Fruit fly (Drosophila melanogaster) whole organism, wandering third instar larva: ENCODE measurements around the gene CG7218.

Experiments
- CG32264 ChIP-seq: fragments of 200-800 bp; sonication (Bioruptor generic); optimal IDR thresholded peaks from 2 replicates; lab custom pipeline; 2016; ENCODE audit warnings: missing biosample characterization, missing genetic modification characterization
- CG9705 ChIP-seq: fragments of 200-800 bp; sonication (Bioruptor generic); optimal IDR thresholded peaks from 2 replicates; lab custom pipeline; 2018; ENCODE audit warnings: missing biosample characterization, mild to moderate bottlenecking, missing genetic modification characterization
- Dfd ChIP-seq: fragments of >200 bp; optimal IDR thresholded peaks from 2 replicates; lab custom pipeline; 2017; ENCODE audit warnings: missing biosample characterization, missing genetic modification characterization
- Dif ChIP-seq: fragments of 200-275, 200-300 bp; sonication (Bioruptor generic); optimal IDR thresholded peaks from 2 replicates; lab custom pipeline; 2018; ENCODE audit warnings: missing biosample characterization, missing genetic modification characterization; ENCODE audit not compliant: partially characterized antibody
- GATAd ChIP-seq: sonication (Bioruptor generic); optimal IDR thresholded peaks from 2 replicates; lab custom pipeline; 2016; ENCODE audit warnings: missing biosample characterization, missing genetic modification characterization
- HLH106 ChIP-seq: fragments of 200-800 bp; optimal IDR thresholded peaks from 3 replicates; lab custom pipeline; 2019; ENCODE audit warnings: missing biosample characterization, mild to moderate bottlenecking, missing genetic modification characterization, moderate library complexity
- Hnf4 ChIP-seq: fragments of 200-800 bp; sonication (Bioruptor generic); optimal IDR thresholded peaks from 2 replicates; lab custom pipeline; 2016; ENCODE audit warnings: missing biosample characterization, mild to moderate bottlenecking, missing genetic modification characterization
- Hr78 ChIP-seq: fragments of >200 bp; optimal IDR thresholded peaks from 2 replicates; lab custom pipeline; 2017; ENCODE audit warnings: missing biosample characterization, missing genetic modification characterization
- Hr83 ChIP-seq: fragments of 200-300 bp; sonication (Bioruptor generic); optimal IDR thresholded peaks from 2 replicates; lab custom pipeline; 2016; ENCODE audit warnings: missing biosample characterization, mild to moderate bottlenecking, missing genetic modification characterization, moderate library complexity; ENCODE audit not compliant: poor library complexity, severe bottlenecking
- Jra ChIP-seq: sonication (Bioruptor generic); optimal IDR thresholded peaks from 2 replicates; lab custom pipeline; 2016; ENCODE audit warnings: missing biosample characterization, missing genetic modification characterization
- Myc ChIP-seq: fragments of >200 bp; optimal IDR thresholded peaks from 2 replicates; lab custom pipeline; 2017
- N ChIP-seq: fragments of >200 bp; optimal IDR thresholded peaks from 2 replicates; lab custom pipeline; 2018; ENCODE audit warnings: missing biosample characterization, missing external identifiers, missing genetic modification characterization
- OdsH ChIP-seq: fragments of 200-800 bp; sonication (Bioruptor generic); optimal IDR thresholded peaks from 2 replicates; lab custom pipeline; 2016; ENCODE audit warnings: missing biosample characterization, mild to moderate bottlenecking, missing genetic modification characterization
- Rel ChIP-seq, 2 experiments: fragments of 200-800 bp; sonication (Bioruptor generic) in 1 of 2; optimal IDR thresholded peaks; 2 replicates in 1 of 2; 3 replicates in 1 of 2; lab custom pipeline; 2016 to 2019; ENCODE audit warnings: mild to moderate bottlenecking in 2 of 2, missing biosample characterization in 2 of 2, missing genetic modification characterization in 2 of 2, moderate library complexity in 1 of 2
- Sp1 ChIP-seq: fragments of 200-800 bp; sonication (Bioruptor generic); optimal IDR thresholded peaks from 3 replicates; lab custom pipeline; 2019; ENCODE audit warnings: missing biosample characterization, mild to moderate bottlenecking, missing genetic modification characterization, moderate library complexity
- Vsx2 ChIP-seq: fragments of 200-300, 225-300 bp; sonication (Bioruptor generic); optimal IDR thresholded peaks from 2 replicates; lab custom pipeline; 2018; ENCODE audit warnings: missing biosample characterization, missing genetic modification characterization; ENCODE audit not compliant: partially characterized antibody
- brk ChIP-seq: fragments of 200-800 bp; sonication (Bioruptor generic); optimal IDR thresholded peaks from 2 replicates; lab custom pipeline; 2016; ENCODE audit warnings: missing biosample characterization, mild to moderate bottlenecking, missing genetic modification characterization
- dl ChIP-seq, 2 experiments: fragments of 175-275, 200-275 bp in 1 of 2; fragments of 200-275 bp in 1 of 2; sonication (Bioruptor generic); optimal IDR thresholded peaks; lab custom pipeline; 2018; ENCODE audit warnings: mild to moderate bottlenecking in 2 of 2, missing biosample characterization in 2 of 2, missing genetic modification characterization in 2 of 2, moderate library complexity in 2 of 2; ENCODE audit not compliant: partially characterized antibody in 2 of 2, insufficient read depth in 1 of 2
- dmrt93B ChIP-seq: fragments of 200-800 bp; sonication (Bioruptor generic); optimal IDR thresholded peaks from 2 replicates; lab custom pipeline; 2018; ENCODE audit warnings: missing biosample characterization, mild to moderate bottlenecking, missing genetic modification characterization
- dsf ChIP-seq: sonication (Bioruptor generic); optimal IDR thresholded peaks from 2 replicates; lab custom pipeline; 2016; ENCODE audit warnings: missing biosample characterization, missing genetic modification characterization, borderline replicate concordance
- ey ChIP-seq: fragments of 200-800 bp; sonication (Bioruptor generic); optimal IDR thresholded peaks from 2 replicates; lab custom pipeline; 2016; ENCODE audit warnings: missing biosample characterization, missing genetic modification characterization
- foxo ChIP-seq, 2 experiments: fragments of 200-800 bp; sonication (Bioruptor generic); optimal IDR thresholded peaks; 2 replicates in 1 of 2; 3 replicates in 1 of 2; lab custom pipeline; 2016 to 2017; ENCODE audit warnings: missing biosample characterization in 2 of 2, missing genetic modification characterization in 2 of 2
- fru ChIP-seq: fragments of 200-800 bp; sonication (Bioruptor generic); optimal IDR thresholded peaks from 3 replicates; lab custom pipeline; 2016; ENCODE audit warnings: missing biosample characterization, mild to moderate bottlenecking, missing genetic modification characterization
- h ChIP-seq: fragments of 200-800 bp; sonication (Bioruptor generic); optimal IDR thresholded peaks from 3 replicates; lab custom pipeline; 2016; ENCODE audit warnings: missing biosample characterization, mild to moderate bottlenecking, missing genetic modification characterization
- jim ChIP-seq: fragments of 175-275, 200-325 bp; sonication (Bioruptor generic); optimal IDR thresholded peaks from 2 replicates; lab custom pipeline; 2016; ENCODE audit warnings: missing biosample characterization, mild to moderate bottlenecking, missing genetic modification characterization
- lola ChIP-seq: fragments of >200 bp; optimal IDR thresholded peaks from 2 replicates; lab custom pipeline; 2017; ENCODE audit warnings: missing biosample characterization, missing genetic modification characterization
- pan ChIP-seq: fragments of >200 bp; optimal IDR thresholded peaks from 2 replicates; lab custom pipeline; 2017
- psq ChIP-seq: fragments of 200-800 bp; sonication (Bioruptor generic); optimal IDR thresholded peaks from 3 replicates; lab custom pipeline; 2017; ENCODE audit warnings: missing biosample characterization, mild to moderate bottlenecking, missing genetic modification characterization, moderate library complexity
- rgr ChIP-seq: fragments of 200-800 bp; sonication (Bioruptor generic); optimal IDR thresholded peaks from 3 replicates; lab custom pipeline; 2016; ENCODE audit warnings: missing biosample characterization, mild to moderate bottlenecking, missing genetic modification characterization
- sage ChIP-seq: fragments of 200-800 bp; sonication (Bioruptor generic); optimal IDR thresholded peaks from 2 replicates; lab custom pipeline; 2016; ENCODE audit warnings: missing biosample characterization, mild to moderate bottlenecking, missing genetic modification characterization
- sv ChIP-seq: fragments of 200-800 bp; sonication (Bioruptor generic); optimal IDR thresholded peaks from 3 replicates; lab custom pipeline; 2016; ENCODE audit warnings: missing biosample characterization, missing genetic modification characterization
- woc ChIP-seq: sonication (Bioruptor generic); optimal IDR thresholded peaks from 2 replicates; lab custom pipeline; 2016; ENCODE audit warnings: missing biosample characterization, mild to moderate bottlenecking, missing genetic modification characterization

The CG7218 gene

dm6 chr3R:18197802-18198148 is 33.6 kb upstream of the CG7218 start:
- peak; percentile 34 for TF ChIP-seq woc (GFP tag; lab: Kevin White, UChicago)
- TF ChIP-seq Hnf4 (GFP tag; lab: Kevin White, UChicago), result no peak

dm6 chr3R:18196991-18197801 is 33.0 kb upstream of the CG7218 start:
- TF ChIP-seq psq (peak; percentile 94), lola (GFP tag; lab: Kevin White, UChicago) (no peak), dl (GFP tag; optimal IDR thresholded peaks at IDR 0.05; lab: Kevin White, UChicago; ENCODE audit: insufficient read depth in 1 of 2, partially characterized antibody in 2 of 2) (peak; percentile 94 to 95), Myc (lab: Kevin White, UChicago) (no peak), OdsH (GFP tag; lab: Kevin White, UChicago) (peak; percentile 8), CG9705 (GFP tag; lab: Kevin White, UChicago) (no peak), Dfd (GFP tag; lab: Kevin White, UChicago) (no peak), sv (GFP tag; lab: Kevin White, UChicago) (peak; percentile 48), Hr83 (GFP tag; lab: Kevin White, UChicago) (peak; percentile 77), Jra (GFP tag; lab: Kevin White, UChicago) (peak; percentile 9), HLH106 (tag; lab: Kevin White, UChicago) (peak; percentile 53), sage (GFP tag; lab: Kevin White, UChicago) (peak; percentile 80), GATAd (no peak), dsf (no peak), CG32264 (GFP tag; lab: Kevin White, UChicago) (peak; percentile 18), Vsx2 (GFP tag; lab: Kevin White, UChicago) (peak; percentile 92), pan (lab: Kevin White, UChicago) (no peak), jim (GFP tag; lab: Kevin White, UChicago) (peak; percentile 77), Sp1 (GFP tag; lab: Kevin White, UChicago) (peak; percentile 60), Dif (GFP tag; lab: Kevin White, UChicago) (peak; percentile 97), rgr (GFP tag; lab: Kevin White, UChicago) (peak; percentile 33), Rel (GFP tag; optimal IDR thresholded peaks at IDR 0.05; lab: Kevin White, UChicago) (peak; percentile 89), Rel (tag; optimal IDR thresholded peaks at IDR 0.05; lab: Kevin White, UChicago) (peak; percentile 58), foxo (GFP tag; optimal IDR thresholded peaks at IDR 0.05; lab: Kevin White, UChicago) (peak; percentile 65 to 89), dmrt93B (GFP tag; lab: Kevin White, UChicago) (peak; percentile 56), h (GFP tag; lab: Kevin White, UChicago) (peak; percentile 63), Hnf4 (GFP tag; lab: Kevin White, UChicago) (peak; percentile 8), woc (GFP tag; lab: Kevin White, UChicago) (peak; percentile 66), N (GFP tag; lab: Kevin White, UChicago) (peak; percentile 94), fru (GFP tag; lab: Kevin White, UChicago) (peak; percentile 68), Hr78 (peak; percentile 58), brk (GFP tag; lab: Kevin White, UChicago) (no peak), ey (GFP tag; lab: Kevin White, UChicago) (peak; percentile 27)

- no peak for TF ChIP-seq dl (GFP tag; optimal IDR thresholded peaks at IDR 0.05; lab: Kevin White, UChicago; ENCODE audit: insufficient read depth in 1 of 2, partially characterized antibody in 2 of 2)
- no peak for TF ChIP-seq rgr (GFP tag; lab: Kevin White, UChicago)
- no peak for TF ChIP-seq sage (GFP tag; lab: Kevin White, UChicago)
Observed at dm6 chr3R:18196622-18196990, 32.4 kb upstream of the CG7218 start.

- TF ChIP-seq CG9705 (GFP tag; lab: Kevin White, UChicago) (no peak), dsf (no peak), Dfd (GFP tag; lab: Kevin White, UChicago) (peak; percentile 97)
Observed at dm6 chr3R:18195295-18195694, 31.1 kb upstream of the CG7218 start.
